Worm (Caenorhabditis elegans) whole organism, L2 larva: ENCODE results near the gene snt-7.

ENCODE experiments used
- F13H6.1 ChIP-seq: sonication (generic microtip); optimal IDR thresholded peaks from 2 replicates; lab custom pipeline; 2016; ENCODE audit warnings: missing genetic modification characterization, missing compliant biosample characterization
- R02D3.7 ChIP-seq: fragments of 150-350 bp; optimal IDR thresholded peaks from 2 replicates; lab custom pipeline; 2014; ENCODE audit warnings: missing biosample characterization, missing genetic modification characterization
- Y55F3AM.14 ChIP-seq: fragments of 200-800 bp; sonication (Bioruptor generic); optimal IDR thresholded peaks from 2 replicates; lab custom pipeline; 2018; ENCODE audit warnings: mild to moderate bottlenecking, missing genetic modification characterization, missing compliant biosample characterization
- ZK546.5 ChIP-seq: sonication (generic microtip); optimal IDR thresholded peaks from 2 replicates; lab custom pipeline; 2017; ENCODE audit warnings: missing biosample characterization, missing genetic modification characterization
- aly-2 ChIP-seq: fragments of 150-350 bp; optimal IDR thresholded peaks from 2 replicates; lab custom pipeline; 2014; ENCODE audit warnings: missing biosample characterization, missing genetic modification characterization
- ama-1 ChIP-seq: fragments of 150-350 bp; optimal IDR thresholded peaks from 2 replicates; lab custom pipeline; 2018; ENCODE audit warnings: inconsistent platforms
- crh-2 ChIP-seq: sonication (generic microtip); optimal IDR thresholded peaks from 2 replicates; lab custom pipeline; 2017; ENCODE audit warnings: missing biosample characterization, missing genetic modification characterization
- egl-27 ChIP-seq: sonication (generic microtip); optimal IDR thresholded peaks from 3 replicates; lab custom pipeline; 2017; ENCODE audit warnings: missing biosample characterization, missing genetic modification reagents, missing genetic modification characterization
- elt-3 ChIP-seq: sonication (generic microtip); optimal IDR thresholded peaks from 2 replicates; lab custom pipeline; 2017; ENCODE audit warnings: missing biosample characterization, missing genetic modification characterization
- fos-1 ChIP-seq: fragments of 150-350 bp; optimal IDR thresholded peaks from 2 replicates; lab custom pipeline; 2014; ENCODE audit warnings: missing biosample characterization, missing genetic modification characterization
- gmeb-1 ChIP-seq: fragments of 150-350 bp; optimal IDR thresholded peaks from 2 replicates; lab custom pipeline; 2014; ENCODE audit warnings: missing biosample characterization, missing genetic modification characterization
- lin-11 ChIP-seq: fragments of 150-350 bp; sonication (generic microtip); optimal IDR thresholded peaks from 2 replicates; lab custom pipeline; 2014; ENCODE audit warnings: missing biosample characterization, missing genetic modification characterization, inconsistent platforms, mixed read lengths
- mbf-1 ChIP-seq: sonication (generic microtip); optimal IDR thresholded peaks from 2 replicates; lab custom pipeline; 2017; ENCODE audit warnings: missing biosample characterization, missing genetic modification characterization
- mdl-1 ChIP-seq, 2 experiments: fragments of 150-350 bp in 1 of 2; sonication (generic microtip) in 1 of 2; optimal IDR thresholded peaks; 2 replicates each; lab custom pipeline; 2017; ENCODE audit warnings: missing biosample characterization in 2 of 2, missing genetic modification characterization in 2 of 2
- nhr-10 ChIP-seq: sonication (generic microtip); optimal IDR thresholded peaks from 2 replicates; lab custom pipeline; 2017; ENCODE audit warnings: missing biosample characterization, missing genetic modification characterization
- nhr-11 ChIP-seq: fragments of 150-350 bp; optimal IDR thresholded peaks from 2 replicates; lab custom pipeline; 2014; ENCODE audit warnings: missing biosample characterization, missing genetic modification characterization
- nhr-12 ChIP-seq: fragments of 150-350 bp; optimal IDR thresholded peaks from 2 replicates; lab custom pipeline; 2014; ENCODE audit warnings: missing biosample characterization, missing genetic modification characterization
- nhr-129 ChIP-seq: fragments of 150-350 bp; optimal IDR thresholded peaks from 2 replicates; lab custom pipeline; 2014; ENCODE audit warnings: missing biosample characterization, missing genetic modification characterization
- nhr-21 ChIP-seq: fragments of 150-350 bp; optimal IDR thresholded peaks from 2 replicates; lab custom pipeline; 2014; ENCODE audit warnings: missing biosample characterization, missing genetic modification characterization
- nhr-6 ChIP-seq: fragments of 150-350 bp; optimal IDR thresholded peaks from 2 replicates; lab custom pipeline; 2014; ENCODE audit warnings: missing biosample characterization, missing genetic modification characterization
- sma-3 ChIP-seq: sonication (generic microtip); optimal IDR thresholded peaks from 2 replicates; lab custom pipeline; 2016; ENCODE audit warnings: missing genetic modification reagents, missing genetic modification characterization, missing compliant biosample characterization
- sma-9 ChIP-seq, 2 experiments: fragments of 150-350 bp in 1 of 2; sonication (generic microtip) in 1 of 2; optimal IDR thresholded peaks; 2 replicates each; lab custom pipeline; 2014 to 2016; ENCODE audit warnings: missing genetic modification characterization in 2 of 2, mild to moderate bottlenecking in 1 of 2, missing biosample characterization in 1 of 2, missing compliant biosample characterization in 1 of 2, missing genetic modification reagents in 1 of 2, moderate library complexity in 1 of 2
- snpc-4 ChIP-seq: fragments of 150-350 bp; optimal IDR thresholded peaks from 2 replicates; lab custom pipeline; 2014; ENCODE audit warnings: missing biosample characterization, missing genetic modification characterization
- unc-39 ChIP-seq: fragments of 150-350 bp; optimal IDR thresholded peaks from 2 replicates; lab custom pipeline; 2014; ENCODE audit warnings: missing biosample characterization, missing genetic modification characterization
- unc-55 ChIP-seq: fragments of 150-350 bp; sonication (generic microtip); optimal IDR thresholded peaks from 3 replicates; lab custom pipeline; 2014; ENCODE audit warnings: missing biosample characterization, missing genetic modification reagents, missing genetic modification characterization
- unc-62 ChIP-seq: fragments of 150-350 bp; optimal IDR thresholded peaks from 2 replicates; lab custom pipeline; 2014; ENCODE audit warnings: missing biosample characterization, missing genetic modification reagents, missing genetic modification characterization
- zag-1 ChIP-seq: fragments of 150-350 bp; optimal IDR thresholded peaks from 2 replicates; lab custom pipeline; 2014; ENCODE audit warnings: missing biosample characterization, missing genetic modification characterization
- ztf-4 ChIP-seq: fragments of 150-350 bp; optimal IDR thresholded peaks from 2 replicates; lab custom pipeline; 2014; ENCODE audit warnings: missing biosample characterization, missing genetic modification characterization

Gene snt-7

DNA sequence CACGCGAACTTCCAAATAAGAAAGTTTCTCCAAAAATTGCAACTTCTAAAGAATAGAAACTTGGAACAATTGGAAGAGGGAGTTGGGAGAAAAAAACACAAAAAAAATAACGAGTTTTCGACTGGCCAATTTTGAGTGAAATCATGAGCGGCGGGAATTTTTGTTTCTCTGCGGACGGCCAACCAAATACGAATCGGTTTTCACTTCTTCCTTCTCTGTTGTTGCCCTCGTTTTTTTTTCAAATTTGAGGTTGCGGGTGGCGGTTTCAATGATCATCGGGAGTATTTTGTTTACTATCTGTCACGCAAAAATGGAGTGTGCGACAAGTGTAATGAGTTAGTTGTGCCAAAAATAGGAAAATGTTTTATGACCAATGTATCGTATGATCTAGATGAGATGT, 34.7 kb upstream of the snt-7 start:
- no peak for TF ChIP-seq lin-11
- TF ChIP-seq mbf-1, result no peak
- TF ChIP-seq gmeb-1, result no peak
- peak; percentile 23 for TF ChIP-seq nhr-129
- no peak for TF ChIP-seq nhr-12 (tag; lab: Kevin White, UChicago)
- TF ChIP-seq snpc-4 (tag; lab: Kevin White, UChicago), result no peak

DNA sequence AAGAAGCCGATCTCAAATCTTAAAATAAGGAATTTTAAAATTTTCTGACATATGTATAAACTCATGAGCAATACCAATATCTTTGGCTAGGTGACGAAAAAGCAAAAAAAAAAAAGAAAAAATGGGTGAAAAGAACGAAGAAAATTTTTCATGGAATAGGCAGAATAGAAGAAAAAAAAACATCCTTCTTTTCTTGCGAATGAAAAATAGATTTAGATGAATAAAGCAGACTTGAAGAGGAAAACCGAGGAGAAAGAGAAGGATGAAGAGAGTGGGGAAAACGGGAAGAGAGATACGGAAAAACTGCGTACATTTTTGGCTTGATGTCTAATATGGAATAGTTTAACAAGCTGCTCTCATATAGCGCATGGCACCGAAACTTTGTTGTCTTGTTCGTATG, 32.8 kb upstream of the snt-7 start:
- TF ChIP-seq sma-3 (no peak), unc-55 (GFP tag; lab: Kevin White, UChicago) (peak; percentile 47)
- TF ChIP-seq, all 48 proteins: peak for 1

DNA sequence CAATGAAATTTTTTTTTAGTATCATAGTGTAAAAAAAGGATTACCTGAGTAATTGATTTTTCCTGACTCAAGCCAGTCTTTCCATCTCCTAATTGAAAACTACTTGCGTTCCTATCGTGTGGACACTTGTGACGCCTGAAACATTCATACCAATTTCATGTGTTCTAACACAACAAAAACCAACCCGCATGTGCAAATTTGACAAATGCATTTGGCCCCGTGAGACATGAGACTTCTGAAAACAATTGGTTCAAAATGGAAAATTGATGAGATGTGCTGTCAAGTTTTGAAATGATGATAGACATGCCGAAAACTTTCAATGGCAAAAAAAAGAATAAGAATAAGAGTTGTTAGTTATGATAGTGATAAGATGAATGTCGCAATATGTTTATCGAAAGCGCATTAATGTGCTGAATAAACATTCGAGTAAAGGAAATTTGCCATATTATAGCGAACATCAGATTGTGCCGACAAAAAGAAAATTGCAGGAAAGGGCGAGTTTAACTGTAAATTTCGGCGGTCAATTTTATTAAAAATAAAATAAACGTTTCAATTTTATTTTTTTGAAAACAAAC, 31.5 kb upstream of the snt-7 start, which contains the start of gene H03A11.2:
Gene H03A11.2, minus strand, starts transcription at position 252 of the 575 bp plus-strand sequence.
- no peak for TF ChIP-seq sma-3
- TF ChIP-seq fos-1, result peak; percentile 33
- TF ChIP-seq aly-2, result no peak

DNA sequence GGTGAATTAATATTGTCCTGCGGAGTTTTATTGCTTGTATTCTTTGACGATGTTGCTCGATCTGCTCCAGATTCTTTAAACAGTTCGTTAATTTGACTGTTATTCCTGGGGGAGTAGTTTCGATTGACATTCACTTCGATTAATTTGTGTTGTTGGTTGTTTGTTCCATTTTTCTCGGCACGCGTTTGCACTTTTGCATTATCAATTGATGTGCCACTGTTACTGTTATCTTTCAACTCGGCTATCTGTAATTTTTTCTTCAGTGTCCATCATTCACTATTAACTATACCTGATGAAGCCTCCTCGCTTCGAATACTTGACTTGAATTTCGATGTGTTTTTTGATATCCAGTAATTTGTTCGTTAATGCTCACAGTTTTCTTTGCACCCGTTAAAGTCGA, 30.2 kb upstream of the snt-7 start:
- no peak for TF ChIP-seq unc-62 (GFP tag; lab: Kevin White, UChicago)
- TF ChIP-seq ZK546.5 (tag; lab: Kevin White, UChicago), result no peak
- no peak for TF ChIP-seq nhr-21 (tag; lab: Kevin White, UChicago)
- no peak for TF ChIP-seq nhr-10 (tag; lab: Kevin White, UChicago)
- no peak for TF ChIP-seq nhr-12 (tag; lab: Kevin White, UChicago)
- TF ChIP-seq gmeb-1, result no peak
- no peak for TF ChIP-seq Y55F3AM.14
- TF ChIP-seq mdl-1 (tag; optimal IDR thresholded peaks at IDR 0.05; lab: Kevin White, UChicago), result no peak
- peak; percentile 47 for TF ChIP-seq fos-1

DNA sequence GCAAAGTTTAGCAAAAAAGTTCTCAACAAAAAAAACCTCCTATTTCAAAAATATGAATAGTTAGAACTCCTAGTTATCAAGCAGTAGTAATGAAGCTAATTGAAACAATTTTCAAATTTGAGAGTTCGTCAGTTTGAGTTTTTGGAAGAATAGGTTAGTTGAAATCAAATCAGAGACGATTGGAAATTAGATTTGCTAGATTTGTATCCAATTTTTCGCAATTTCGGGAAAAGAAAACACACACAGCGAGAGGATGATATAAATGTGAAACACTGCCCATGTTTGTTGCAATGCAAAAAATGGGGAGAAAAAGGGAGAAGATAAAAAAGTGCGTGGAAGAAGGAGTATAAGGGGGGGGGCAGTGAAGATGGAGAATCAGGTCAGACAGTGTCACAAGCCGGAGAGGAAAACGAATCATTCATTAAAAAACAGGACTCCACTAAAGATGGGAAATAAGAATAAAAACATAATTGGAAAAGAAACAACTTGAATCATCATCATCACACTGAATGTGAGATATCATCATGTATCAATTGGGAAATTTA, 26.3 kb upstream of the snt-7 start:
- peak; percentile 42 for TF ChIP-seq nhr-21 (tag; lab: Kevin White, UChicago)
- TF ChIP-seq crh-2 (tag; lab: Kevin White, UChicago), result no peak
- TF ChIP-seq sma-9 (GFP tag; optimal IDR thresholded peaks at IDR 0.05; lab: Kevin White, UChicago), result peak; percentile 14
- TF ChIP-seq sma-9 (tag; optimal IDR thresholded peaks at IDR 0.05; lab: Kevin White, UChicago), result no peak
- TF ChIP-seq ztf-4 (tag; lab: Kevin White, UChicago), result no peak
- TF ChIP-seq, all 48 proteins: peak for 2

DNA sequence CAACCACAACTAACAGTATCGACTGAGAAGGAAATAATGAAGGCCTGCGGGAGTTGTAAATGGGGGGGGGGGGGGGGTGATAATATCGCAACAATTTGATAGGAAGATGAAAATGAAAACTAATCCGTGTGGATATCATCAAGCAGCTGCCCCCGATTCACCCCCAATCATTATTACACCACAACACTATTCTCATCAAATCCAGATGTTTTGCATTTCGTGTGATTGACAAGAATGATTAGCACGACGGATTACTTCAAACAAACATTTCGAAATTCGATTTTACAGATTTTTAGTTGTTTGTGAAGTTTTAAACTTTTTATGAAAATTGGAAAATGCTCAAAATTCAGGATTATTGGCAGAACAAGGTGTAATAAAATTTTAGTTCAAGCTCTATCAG, 25.2 kb upstream of the snt-7 start:
- no peak for TF ChIP-seq snpc-4 (tag; lab: Kevin White, UChicago)
- peak; percentile 32 for TF ChIP-seq sma-9 (GFP tag; optimal IDR thresholded peaks at IDR 0.05; lab: Kevin White, UChicago)
- TF ChIP-seq sma-9 (tag; optimal IDR thresholded peaks at IDR 0.05; lab: Kevin White, UChicago), result no peak
- TF ChIP-seq nhr-129, result peak; percentile 28
- no peak for TF ChIP-seq egl-27 (tag; lab: Kevin White, UChicago)
- TF ChIP-seq fos-1, result no peak
- TF ChIP-seq unc-55 (GFP tag; lab: Kevin White, UChicago), result no peak
- TF ChIP-seq zag-1, result no peak
- TF ChIP-seq nhr-11, result no peak
- TF ChIP-seq elt-3 (tag; lab: Kevin White, UChicago), result no peak

DNA sequence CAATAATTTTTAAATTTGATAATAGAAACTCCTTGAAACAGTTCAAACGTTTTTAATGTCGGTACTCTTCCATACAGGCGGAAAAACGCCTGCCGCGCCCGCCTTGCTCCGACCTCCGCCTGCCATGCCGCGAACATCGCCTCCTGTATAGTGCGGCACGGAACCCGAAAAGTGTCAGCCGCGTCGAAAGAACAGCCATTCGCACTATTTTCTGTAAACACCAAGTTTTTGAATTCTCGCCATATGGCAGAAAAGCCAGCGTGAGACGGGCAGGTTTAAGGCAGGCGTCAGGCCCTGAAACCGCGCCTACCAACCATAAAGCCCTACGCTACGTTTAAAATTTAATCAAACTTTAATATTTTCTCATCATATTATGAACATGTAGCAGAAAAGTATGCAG, 23.8 kb upstream of the snt-7 start:
- TF ChIP-seq snpc-4 (tag; lab: Kevin White, UChicago) (peak; percentile 70), elt-3 (tag; lab: Kevin White, UChicago) (no peak)

DNA sequence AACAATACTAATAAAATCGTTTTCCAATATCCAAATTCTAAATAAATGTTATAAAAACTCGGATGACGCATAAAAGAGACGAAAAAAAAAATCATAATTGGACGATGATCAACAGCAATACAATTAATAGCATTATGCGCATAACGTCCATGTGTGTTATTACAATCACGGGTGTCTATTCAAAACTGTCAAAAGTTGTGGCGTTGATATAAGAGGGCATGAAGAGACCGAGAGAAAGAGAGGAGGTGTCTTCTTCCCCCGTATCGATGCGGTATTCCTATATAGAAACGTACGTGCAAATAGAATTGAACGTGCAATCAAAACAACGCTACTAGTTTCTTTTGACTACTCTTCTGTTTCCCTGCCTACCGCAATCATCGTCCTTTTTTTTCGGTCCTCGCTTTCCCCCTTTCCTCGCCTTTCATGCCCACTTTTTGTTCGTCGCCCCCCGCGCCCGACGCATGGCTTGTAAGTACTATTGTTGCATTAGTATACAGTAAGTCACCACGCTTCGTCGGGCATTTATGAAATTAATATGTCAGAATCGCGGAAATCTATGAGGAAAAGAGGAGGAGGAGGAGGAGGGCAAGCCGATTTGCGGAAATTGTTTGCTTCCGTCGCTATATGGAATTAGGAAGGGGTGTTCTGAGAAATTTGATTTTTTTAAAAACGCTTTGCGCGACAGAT, 23.1 kb upstream of the snt-7 start:
- TF ChIP-seq R02D3.7 (no peak), mdl-1 (tag; optimal IDR thresholded peaks at IDR 0.05; lab: Kevin White, UChicago) (no peak), nhr-6 (tag; lab: Kevin White, UChicago) (no peak), gmeb-1 (no peak), ama-1 (no peak), unc-55 (GFP tag; lab: Kevin White, UChicago) (no peak), Y55F3AM.14 (no peak), ztf-4 (tag; lab: Kevin White, UChicago) (no peak), unc-39 (tag; lab: Kevin White, UChicago) (no peak), F13H6.1 (tag; lab: Kevin White, UChicago) (peak; percentile 23), elt-3 (tag; lab: Kevin White, UChicago) (no peak), fos-1 (peak; percentile 41), unc-62 (GFP tag; lab: Kevin White, UChicago) (no peak), nhr-129 (peak; percentile 14), sma-9 (GFP tag; optimal IDR thresholded peaks at IDR 0.05; lab: Kevin White, UChicago) (no peak), sma-9 (tag; optimal IDR thresholded peaks at IDR 0.05; lab: Kevin White, UChicago) (no peak)
